Fruit fly (Drosophila melanogaster) whole organism, embryonic: Measurements from ENCODE around the gene EAChm.

ENCODE experiments used
- Awh ChIP-seq: fragments of 200-800 bp; sonication (Bioruptor generic); IDR thresholded peaks from 2 replicates; pipeline ENCODE4, ENCODE4 v1.3.6; 2022; ENCODE audit warnings: missing biosample characterization, missing genetic modification characterization
- CG11247 ChIP-seq: fragments of 200-800 bp; sonication (Bioruptor generic); IDR thresholded peaks from 2 replicates; pipeline ENCODE4 v1.3.6; 2022; ENCODE audit warnings: missing biosample characterization, missing genetic modification characterization
- CG11504 ChIP-seq: fragments of 200-800 bp; sonication (Bioruptor generic); optimal IDR thresholded peaks from 3 replicates; lab custom pipeline; 2019; ENCODE audit warnings: missing biosample characterization, mild to moderate bottlenecking, missing genetic modification characterization, moderate library complexity
- CG14965 ChIP-seq: fragments of 200-800 bp; sonication (Bioruptor generic); optimal IDR thresholded peaks from 2 replicates; lab custom pipeline; 2016; ENCODE audit warnings: missing biosample characterization, missing genetic modification characterization, borderline replicate concordance
- CG1603 ChIP-seq: fragments of 200-800 bp; sonication (Bioruptor generic); optimal IDR thresholded peaks from 2 replicates; lab custom pipeline; 2019; ENCODE audit warnings: missing biosample characterization, mild to moderate bottlenecking, missing genetic modification characterization, moderate library complexity
- CG17186 ChIP-seq: fragments of 200-800 bp; sonication (Bioruptor generic); optimal IDR thresholded peaks from 3 replicates; lab custom pipeline; 2017; ENCODE audit warnings: missing biosample characterization, missing genetic modification reagents, missing genetic modification characterization
- CG17359 ChIP-seq: fragments of 200-800 bp; sonication (Bioruptor generic); optimal IDR thresholded peaks from 3 replicates; lab custom pipeline; 2018; ENCODE audit warnings: missing biosample characterization, mild to moderate bottlenecking, missing genetic modification characterization, moderate library complexity
- CG17568 ChIP-seq: fragments of 200-800 bp; sonication (Bioruptor generic); optimal IDR thresholded peaks from 2 replicates; lab custom pipeline; 2018; ENCODE audit warnings: missing biosample characterization, mild to moderate bottlenecking, missing genetic modification characterization, moderate library complexity
- CG18599 ChIP-seq: fragments of 200-800 bp; sonication (Bioruptor generic); optimal IDR thresholded peaks from 3 replicates; lab custom pipeline; 2017; ENCODE audit warnings: missing biosample characterization, missing genetic modification characterization, mild to moderate bottlenecking, moderate library complexity, missing genetic modification reagents
- CG2120 ChIP-seq: fragments of 200-800 bp; sonication (Bioruptor generic); optimal IDR thresholded peaks from 3 replicates; lab custom pipeline; 2016; ENCODE audit warnings: missing biosample characterization, missing genetic modification characterization
- CG30020 ChIP-seq: fragments of 200-800 bp; optimal IDR thresholded peaks from 2 replicates; lab custom pipeline; 2019; ENCODE audit warnings: missing biosample characterization, mild to moderate bottlenecking, missing genetic modification characterization, moderate library complexity
- CG30403 ChIP-seq: fragments of 200-800 bp; sonication (Bioruptor generic); optimal IDR thresholded peaks from 3 replicates; lab custom pipeline; 2016; ENCODE audit warnings: missing biosample characterization, missing genetic modification characterization
- CG30431 ChIP-seq: fragments of 200-800 bp; sonication (Bioruptor generic); optimal IDR thresholded peaks from 2 replicates; lab custom pipeline; 2017; ENCODE audit warnings: missing biosample characterization, missing genetic modification characterization
- CG31224 ChIP-seq: fragments of 200-800 bp; sonication (Bioruptor generic); IDR thresholded peaks from 2 replicates; pipeline ENCODE4 v1.3.6; 2022; ENCODE audit warnings: missing biosample characterization, missing genetic modification characterization
- CG7556 ChIP-seq: fragments of 200-800 bp; sonication (Bioruptor generic); optimal IDR thresholded peaks from 2 replicates; lab custom pipeline; 2017; ENCODE audit warnings: missing biosample characterization, mild to moderate bottlenecking, missing genetic modification characterization
- CG8290 ChIP-seq, 3 experiments: fragments of 200-800 bp; sonication (Bioruptor generic); optimal IDR thresholded peaks; 2 replicates each; lab custom pipeline; 2016 to 2019; ENCODE audit warnings: missing biosample characterization in 3 of 3, missing genetic modification characterization in 3 of 3, mild to moderate bottlenecking in 2 of 3, moderate library complexity in 1 of 3
- CG8388 ChIP-seq: fragments of 200-800 bp; sonication (Bioruptor generic); optimal IDR thresholded peaks from 2 replicates; lab custom pipeline; 2019; ENCODE audit warnings: missing biosample characterization, mild to moderate bottlenecking, missing genetic modification characterization, moderate library complexity
- CG9727 ChIP-seq: fragments of 200-800 bp; sonication (Bioruptor generic); optimal IDR thresholded peaks from 3 replicates; lab custom pipeline; 2017; ENCODE audit warnings: missing biosample characterization, mild to moderate bottlenecking, missing genetic modification characterization
- CTCF ChIP-seq: fragments of 200-800 bp; sonication (Bioruptor generic); optimal IDR thresholded peaks from 2 replicates; lab custom pipeline; 2017; ENCODE audit warnings: missing biosample characterization, mild to moderate bottlenecking, missing genetic modification characterization, moderate library complexity
- D19A ChIP-seq: fragments of 200-800 bp; optimal IDR thresholded peaks from 3 replicates; lab custom pipeline; 2019; ENCODE audit warnings: missing biosample characterization, mild to moderate bottlenecking, missing genetic modification characterization, moderate library complexity
- Deaf1 ChIP-seq: fragments of 200-800 bp; optimal IDR thresholded peaks from 3 replicates; lab custom pipeline; 2019; ENCODE audit warnings: missing biosample characterization, mild to moderate bottlenecking, missing genetic modification characterization, moderate library complexity
- ERR ChIP-seq: fragments of 200-800 bp; sonication (Bioruptor generic); optimal IDR thresholded peaks from 2 replicates; lab custom pipeline; 2016; ENCODE audit warnings: missing biosample characterization, missing genetic modification characterization
- Ets65A ChIP-seq: fragments of 200-800 bp; sonication (Bioruptor generic); peaks from one replicate; lab custom pipeline; 2016; ENCODE audit warnings: missing biosample characterization, missing genetic modification characterization
- Fer1 ChIP-seq: fragments of 200-800 bp; sonication (Bioruptor generic); optimal IDR thresholded peaks from 2 replicates; lab custom pipeline; 2017; ENCODE audit warnings: missing biosample characterization, mild to moderate bottlenecking, missing genetic modification characterization
- Fer3 ChIP-seq: fragments of 200-800 bp; sonication (Bioruptor generic); optimal IDR thresholded peaks from 2 replicates; lab custom pipeline; 2018; ENCODE audit warnings: missing biosample characterization, mild to moderate bottlenecking, missing genetic modification characterization, moderate library complexity
- GATAe ChIP-seq: fragments of 200-800 bp; sonication (Bioruptor generic); conservative IDR thresholded peaks from 2 replicates; pipeline ENCODE4 v1.3.6; 2022; ENCODE audit warnings: missing biosample characterization, missing genetic modification characterization
- Gug ChIP-seq: fragments of 200-800 bp; sonication (Bioruptor generic); IDR thresholded peaks from 4 replicates; pipeline ENCODE4 v1.3.6; 2022; ENCODE audit warnings: missing biosample characterization, missing genetic modification characterization
- Hr39 ChIP-seq: fragments of >200 bp; optimal IDR thresholded peaks from 2 replicates; lab custom pipeline; 2017
- Lhr ChIP-seq: fragments of 200-800 bp; sonication (Bioruptor generic); optimal IDR thresholded peaks from 3 replicates; lab custom pipeline; 2017; ENCODE audit warnings: mild to moderate bottlenecking, missing biosample characterization, missing genetic modification reagents, missing genetic modification characterization
- Max ChIP-seq: fragments of 200-800 bp; sonication (Bioruptor generic); optimal IDR thresholded peaks from 2 replicates; lab custom pipeline; 2016; ENCODE audit warnings: missing biosample characterization, mild to moderate bottlenecking, missing genetic modification characterization
- Meics ChIP-seq: fragments of 200-800 bp; sonication (Bioruptor generic); optimal IDR thresholded peaks from 2 replicates; lab custom pipeline; 2017; ENCODE audit warnings: missing biosample characterization, mild to moderate bottlenecking, missing genetic modification characterization
- Mrtf ChIP-seq: fragments of 200-800 bp; sonication (Bioruptor generic); IDR thresholded peaks from 3 replicates; pipeline ENCODE4 v1.3.6; 2022; ENCODE audit warnings: missing biosample characterization, missing genetic modification characterization
- Tbp ChIP-seq: fragments of >200 bp; optimal IDR thresholded peaks from 2 replicates; lab custom pipeline; 2018; ENCODE audit warnings: missing biosample characterization, missing genetic modification characterization
- ac ChIP-seq: fragments of 200-800 bp; sonication (Bioruptor generic); optimal IDR thresholded peaks from 3 replicates; lab custom pipeline; 2017; ENCODE audit warnings: missing biosample characterization, mild to moderate bottlenecking, missing genetic modification characterization
- ato ChIP-seq: fragments of 200-800 bp; sonication (Bioruptor generic); IDR thresholded peaks from 2 replicates; pipeline ENCODE4 v1.3.6; 2022; ENCODE audit warnings: missing biosample characterization, missing genetic modification characterization; ENCODE audit not compliant: partially characterized antibody
- corto ChIP-seq: fragments of 200-800 bp; sonication (Bioruptor generic); optimal IDR thresholded peaks from 2 replicates; lab custom pipeline; 2016; ENCODE audit warnings: missing biosample characterization, mild to moderate bottlenecking, missing genetic modification characterization, moderate library complexity
- croc ChIP-seq: fragments of 200-800 bp; sonication (Bioruptor generic); conservative IDR thresholded peaks from 3 replicates; pipeline ENCODE4 v1.3.6; 2022; ENCODE audit warnings: missing biosample characterization, missing genetic modification characterization
- dmrt11E ChIP-seq: fragments of 200-800 bp; sonication (Bioruptor generic); optimal IDR thresholded peaks from 3 replicates; lab custom pipeline; 2018; ENCODE audit warnings: missing biosample characterization, mild to moderate bottlenecking, missing genetic modification characterization, moderate library complexity
- emc ChIP-seq: fragments of 200-800 bp; sonication (Bioruptor generic); optimal IDR thresholded peaks from 2 replicates; lab custom pipeline; 2016; ENCODE audit warnings: missing biosample characterization, missing genetic modification characterization
- fd3F ChIP-seq: fragments of 200-800 bp; sonication (Bioruptor generic); optimal IDR thresholded peaks from 2 replicates; lab custom pipeline; 2018; ENCODE audit warnings: missing biosample characterization, mild to moderate bottlenecking, missing genetic modification characterization, moderate library complexity
- jigr1 ChIP-seq: fragments of 200-800 bp; sonication (Bioruptor generic); IDR thresholded peaks from 3 replicates; pipeline ENCODE4 v1.3.6; 2022; ENCODE audit warnings: missing biosample characterization, missing genetic modification characterization
- jumu ChIP-seq: fragments of 200-800 bp; sonication (Bioruptor generic); optimal IDR thresholded peaks from 3 replicates; lab custom pipeline; 2016; ENCODE audit warnings: missing biosample characterization, missing genetic modification characterization
- lab ChIP-seq: fragments of 200-800 bp; sonication (Bioruptor generic); optimal IDR thresholded peaks from 3 replicates; lab custom pipeline; 2017; ENCODE audit warnings: missing biosample characterization, missing genetic modification characterization, mild to moderate bottlenecking, moderate library complexity, missing genetic modification reagents
- odd ChIP-seq: fragments of 200-800 bp; sonication (Bioruptor generic); optimal IDR thresholded peaks from 2 replicates; lab custom pipeline; 2017; ENCODE audit warnings: missing biosample characterization, mild to moderate bottlenecking, missing genetic modification characterization
- pzg ChIP-seq: fragments of 200-800 bp; sonication (Bioruptor generic); optimal IDR thresholded peaks from 3 replicates; lab custom pipeline; 2018; ENCODE audit warnings: missing biosample characterization, mild to moderate bottlenecking, missing genetic modification characterization, moderate library complexity
- row ChIP-seq: fragments of 200-800 bp; sonication (Bioruptor generic); IDR thresholded peaks from 3 replicates; pipeline ENCODE4 v1.3.6; 2022; ENCODE audit warnings: missing biosample characterization, missing genetic modification characterization
- sens ChIP-seq: fragments of 200-800 bp; sonication (Bioruptor generic); peaks from one replicate; lab custom pipeline; 2016; ENCODE audit warnings: missing biosample characterization, missing genetic modification characterization
- sisA ChIP-seq: fragments of 200-800 bp; sonication (Bioruptor generic); IDR thresholded peaks from 2 replicates; pipeline ENCODE4 v1.3.6; 2022; ENCODE audit warnings: missing biosample characterization, missing genetic modification characterization
- sug ChIP-seq: fragments of 200-800 bp; optimal IDR thresholded peaks from 2 replicates; lab custom pipeline; 2019; ENCODE audit warnings: missing biosample characterization, mild to moderate bottlenecking, missing genetic modification characterization, moderate library complexity
- trem ChIP-seq: fragments of 200-800 bp; optimal IDR thresholded peaks from 3 replicates; lab custom pipeline; 2019; ENCODE audit warnings: missing biosample characterization, mild to moderate bottlenecking, missing genetic modification characterization, moderate library complexity
- trh ChIP-seq: fragments of 200-800 bp; sonication (Bioruptor generic); optimal IDR thresholded peaks from 2 replicates; lab custom pipeline; 2016; ENCODE audit warnings: missing biosample characterization, missing genetic modification characterization
- yki ChIP-seq: fragments of >200 bp; optimal IDR thresholded peaks from 3 replicates; lab custom pipeline; 2018
- z ChIP-seq: fragments of 200-800 bp; sonication (Bioruptor generic); IDR thresholded peaks from 3 replicates; pipeline ENCODE4 v1.3.6; 2022; ENCODE audit warnings: missing biosample characterization, missing genetic modification characterization

EAChm gene

DNA sequence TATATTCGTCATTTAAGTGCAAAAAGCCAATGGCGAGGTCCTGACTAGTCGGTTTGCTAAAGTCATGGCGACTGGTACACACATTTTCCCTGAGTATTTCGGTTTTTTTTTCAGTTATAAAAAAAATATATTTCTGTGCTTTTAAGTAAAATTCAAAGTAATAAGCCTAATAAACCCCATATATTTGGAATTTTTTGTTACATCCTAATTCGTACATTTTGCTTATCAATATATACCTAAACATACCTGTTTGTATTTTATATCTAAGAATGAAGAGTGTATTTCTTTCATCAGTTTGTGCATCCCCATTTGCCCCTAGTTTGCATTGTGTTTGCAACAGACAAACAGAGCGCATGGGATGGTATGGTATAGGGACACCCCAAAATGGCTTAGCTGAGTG is 19.0 kb upstream of the EAChm start (continued):
- TF ChIP-seq Meics (peak; percentile 39), CG9727 (GFP tag; lab: Kevin White, UChicago) (peak; percentile 7), trem (no peak), Fer3 (no peak), Awh (GFP tag; lab: Robert Waterston, UW) (no peak), ac (no peak), CG18599 (peak; percentile 25), CG2120 (GFP tag; lab: Kevin White, UChicago) (peak; percentile 41), Gug (no peak), CG17186 (GFP tag; lab: Kevin White, UChicago) (no peak), sisA (GFP tag; lab: Robert Waterston, UW) (no peak), CTCF (no peak), jumu (GFP tag; lab: Kevin White, UChicago) (no peak), Tbp (GFP tag; lab: Kevin White, UChicago) (no peak), lab (peak; percentile 5), CG1603 (no peak), sug (tag; lab: Kevin White, UChicago) (no peak), Hr39 (lab: Kevin White, UChicago) (no peak), CG30020 (tag; lab: Kevin White, UChicago) (no peak), yki (lab: Kevin White, UChicago) (no peak), corto (GFP tag; lab: Kevin White, UChicago) (no peak), ERR (GFP tag; lab: Kevin White, UChicago) (no peak), CG8388 (no peak), CG7556 (GFP tag; lab: Kevin White, UChicago) (peak; percentile 40), CG30403 (GFP tag; lab: Kevin White, UChicago) (peak; percentile 16), emc (GFP tag; lab: Kevin White, UChicago) (no peak), CG31224 (GFP tag; lab: Robert Waterston, UW) (no peak), CG11504 (tag; lab: Kevin White, UChicago) (peak; percentile 32), z (GFP tag; lab: Robert Waterston, UW) (no peak), Fer1 (GFP tag; lab: Kevin White, UChicago) (peak; percentile 3), croc (no peak), dmrt11E (no peak), Lhr (no peak), odd (GFP tag; lab: Kevin White, UChicago) (no peak), CG8290 (GFP tag; optimal IDR thresholded peaks at IDR 0.05; lab: Kevin White, UChicago) (no peak), CG8290 (tag; optimal IDR thresholded peaks at IDR 0.05; lab: Kevin White, UChicago) (no peak), row (peak; percentile 41; the same call in 2 of the 3 replicates), pzg (GFP tag; lab: Kevin White, UChicago) (no peak), CG14965 (no peak), Ets65A (peak; percentile 47), jigr1 (GFP tag; lab: Robert Waterston, UW) (no peak), CG17359 (tag; lab: Kevin White, UChicago) (no peak), sens (GFP tag; lab: Kevin White, UChicago) (peak; percentile 45), CG30431 (GFP tag; lab: Kevin White, UChicago) (no peak), ato (GFP tag; lab: Robert Waterston, UW) (no peak), fd3F (GFP tag; lab: Kevin White, UChicago) (no peak), trh (GFP tag; lab: Kevin White, UChicago) (no peak), Deaf1 (tag; lab: Kevin White, UChicago) (no peak), GATAe (GFP tag; lab: Robert Waterston, UW) (no peak), Mrtf (GFP tag; lab: Robert Waterston, UW) (no peak), D19A (tag; lab: Kevin White, UChicago) (peak; percentile 89), CG17568 (GFP tag; lab: Kevin White, UChicago) (no peak), CG11247 (GFP tag; lab: Robert Waterston, UW) (no peak), Max (GFP tag; lab: Kevin White, UChicago) (no peak)
